Worm (Caenorhabditis elegans) whole organism, L3 larva: ENCODE data around the gene K02C4.5.

Experiments used
- R02D3.7 ChIP-seq: fragments of 150-350 bp; optimal IDR thresholded peaks from 2 replicates; lab custom pipeline; 2014; ENCODE audit warnings: missing biosample characterization, missing genetic modification characterization
- aly-2 ChIP-seq: fragments of 150-350 bp; optimal IDR thresholded peaks from 2 replicates; lab custom pipeline; 2014; ENCODE audit warnings: missing biosample characterization, missing genetic modification characterization
- ceh-16 ChIP-seq: sonication (generic microtip); optimal IDR thresholded peaks from 2 replicates; lab custom pipeline; 2017; ENCODE audit warnings: missing biosample characterization, missing genetic modification characterization
- ceh-82 ChIP-seq: fragments of 150-350 bp; optimal IDR thresholded peaks from 2 replicates; lab custom pipeline; 2014; ENCODE audit warnings: missing biosample characterization, missing genetic modification characterization
- ceh-9 ChIP-seq: sonication (generic microtip); optimal IDR thresholded peaks from 2 replicates; lab custom pipeline; 2018; ENCODE audit warnings: missing biosample characterization, missing genetic modification characterization
- daf-12 ChIP-seq: fragments of 150-350 bp; optimal IDR thresholded peaks from 2 replicates; lab custom pipeline; 2014; ENCODE audit warnings: missing biosample characterization, missing genetic modification reagents, missing genetic modification characterization
- egl-27 ChIP-seq: sonication (generic microtip); optimal IDR thresholded peaks from 4 replicates; lab custom pipeline; 2017; ENCODE audit warnings: missing biosample characterization, missing genetic modification reagents, missing genetic modification characterization
- egl-5 ChIP-seq: fragments of 150-350 bp; optimal IDR thresholded peaks from 2 replicates; lab custom pipeline; 2017; ENCODE audit warnings: missing biosample characterization, missing genetic modification reagents, missing genetic modification characterization, inconsistent platforms
- elt-1 ChIP-seq: fragments of 150-350 bp; optimal IDR thresholded peaks from 2 replicates; lab custom pipeline; 2014; ENCODE audit warnings: missing biosample characterization, missing genetic modification characterization
- elt-2 ChIP-seq: sonication (generic microtip); optimal IDR thresholded peaks from 2 replicates; lab custom pipeline; 2016; ENCODE audit warnings: missing genetic modification reagents, mild to moderate bottlenecking, missing genetic modification characterization, missing compliant biosample characterization
- fkh-10 ChIP-seq: sonication (generic microtip); optimal IDR thresholded peaks from 2 replicates; lab custom pipeline; 2017; ENCODE audit warnings: missing biosample characterization, missing genetic modification reagents, missing genetic modification characterization
- fos-1 ChIP-seq: fragments of 150-350 bp; optimal IDR thresholded peaks from 2 replicates; lab custom pipeline; 2014; ENCODE audit warnings: missing biosample characterization, missing genetic modification characterization
- hmg-11 ChIP-seq: sonication (generic microtip); optimal IDR thresholded peaks from 2 replicates; lab custom pipeline; 2016; ENCODE audit warnings: missing genetic modification characterization, missing compliant biosample characterization
- jun-1 ChIP-seq: fragments of 150-350 bp; optimal IDR thresholded peaks from 2 replicates; lab custom pipeline; 2014; ENCODE audit warnings: missing biosample characterization, missing genetic modification reagents, missing genetic modification characterization
- lin-15B ChIP-seq: fragments of 150-350 bp; optimal IDR thresholded peaks from 2 replicates; lab custom pipeline; 2014; ENCODE audit warnings: missing biosample characterization, missing genetic modification characterization
- lin-39 ChIP-seq: fragments of 150-350 bp; optimal IDR thresholded peaks from 2 replicates; lab custom pipeline; 2018; ENCODE audit warnings: missing biosample characterization, missing genetic modification reagents, missing genetic modification characterization
- lsy-12 ChIP-seq: sonication (generic microtip); optimal IDR thresholded peaks from 2 replicates; lab custom pipeline; 2016; ENCODE audit warnings: mild to moderate bottlenecking, missing genetic modification characterization, missing compliant biosample characterization
- mdl-1 ChIP-seq: fragments of 150-350 bp; optimal IDR thresholded peaks from 2 replicates; lab custom pipeline; 2014; ENCODE audit warnings: missing biosample characterization, missing genetic modification characterization
- nfya-1 ChIP-seq: sonication (generic microtip); optimal IDR thresholded peaks from 2 replicates; lab custom pipeline; 2017; ENCODE audit warnings: missing genetic modification characterization, mild to moderate bottlenecking, missing compliant biosample characterization, antibody characterized with exemption, moderate library complexity; ENCODE audit not compliant: insufficient read depth
- nhr-11 ChIP-seq: fragments of 150-350 bp; optimal IDR thresholded peaks from 2 replicates; lab custom pipeline; 2014; ENCODE audit warnings: missing biosample characterization, missing genetic modification characterization
- nhr-12 ChIP-seq: fragments of 150-350 bp; optimal IDR thresholded peaks from 2 replicates; lab custom pipeline; 2014; ENCODE audit warnings: missing biosample characterization, missing genetic modification characterization
- nhr-23 ChIP-seq: fragments of 150-350 bp; optimal IDR thresholded peaks from 2 replicates; lab custom pipeline; 2014; ENCODE audit warnings: missing biosample characterization, missing genetic modification reagents, missing genetic modification characterization
- nhr-237 ChIP-seq: fragments of 150-350 bp; optimal IDR thresholded peaks from 2 replicates; lab custom pipeline; 2014; ENCODE audit warnings: missing biosample characterization, missing genetic modification characterization
- nhr-25 ChIP-seq: sonication (generic microtip); optimal IDR thresholded peaks from 2 replicates; lab custom pipeline; 2017; ENCODE audit warnings: missing biosample characterization, missing genetic modification characterization
- nhr-43 ChIP-seq: sonication (generic microtip); optimal IDR thresholded peaks from 2 replicates; lab custom pipeline; 2016; ENCODE audit warnings: mild to moderate bottlenecking, missing genetic modification characterization, missing compliant biosample characterization; ENCODE audit not compliant: poor library complexity, severe bottlenecking
- nhr-67 ChIP-seq: fragments of 150-350 bp; optimal IDR thresholded peaks from 2 replicates; lab custom pipeline; 2014; ENCODE audit warnings: missing biosample characterization, missing genetic modification characterization
- nhr-77 ChIP-seq: fragments of 150-350 bp; optimal IDR thresholded peaks from 2 replicates; lab custom pipeline; 2014; ENCODE audit warnings: missing biosample characterization, missing genetic modification characterization
- pha-4 ChIP-seq: fragments of 150-350 bp; optimal IDR thresholded peaks from 2 replicates; lab custom pipeline; 2014; ENCODE audit warnings: missing biosample characterization, missing genetic modification reagents, missing genetic modification characterization
- pqm-1 ChIP-seq: fragments of 150-350 bp; optimal IDR thresholded peaks from 2 replicates; lab custom pipeline; 2017; ENCODE audit warnings: missing biosample characterization, missing genetic modification characterization, inconsistent platforms
- sea-2 ChIP-seq: fragments of 150-350 bp; sonication (generic microtip); optimal IDR thresholded peaks from 4 replicates; lab custom pipeline; 2014; ENCODE audit warnings: missing biosample characterization, missing genetic modification reagents, missing genetic modification characterization
- skn-1 ChIP-seq: fragments of 150-350 bp; optimal IDR thresholded peaks from 2 replicates; lab custom pipeline; 2014; ENCODE audit warnings: missing biosample characterization, missing genetic modification characterization
- snpc-4 ChIP-seq: fragments of 150-350 bp; optimal IDR thresholded peaks from 2 replicates; lab custom pipeline; 2014; ENCODE audit warnings: missing biosample characterization, missing genetic modification characterization
- tbx-2 ChIP-seq: sonication (generic microtip); optimal IDR thresholded peaks from 2 replicates; lab custom pipeline; 2016; ENCODE audit warnings: mild to moderate bottlenecking, missing genetic modification characterization, missing compliant biosample characterization
- unc-39 ChIP-seq: sonication (generic microtip); optimal IDR thresholded peaks from 4 replicates; lab custom pipeline; 2017; ENCODE audit warnings: missing biosample characterization, missing genetic modification characterization
- unc-62 ChIP-seq: fragments of 150-350 bp; sonication (generic microtip); optimal IDR thresholded peaks from 4 replicates; lab custom pipeline; 2014; ENCODE audit warnings: missing biosample characterization, missing genetic modification reagents, missing genetic modification characterization
- zag-1 ChIP-seq: fragments of 150-350 bp; optimal IDR thresholded peaks from 2 replicates; lab custom pipeline; 2014; ENCODE audit warnings: missing biosample characterization, missing genetic modification characterization
- ztf-11 ChIP-seq: fragments of 150-350 bp; optimal IDR thresholded peaks from 2 replicates; lab custom pipeline; 2014; ENCODE audit warnings: missing biosample characterization, missing genetic modification characterization

K02C4.5 gene

ce11 chrII:8052172-8052571, 26.1 kb upstream of the K02C4.5 start:
- no peak for TF ChIP-seq lsy-12 (tag; lab: Kevin White, UChicago)
- TF ChIP-seq elt-2 (tag; lab: Kevin White, UChicago) = no peak
- TF ChIP-seq egl-27 (tag; lab: Kevin White, UChicago) = no peak
- TF ChIP-seq fos-1 (tag; lab: Kevin White, UChicago) = no peak
- TF ChIP-seq pqm-1 (tag; lab: Kevin White, UChicago) = no peak
- TF ChIP-seq ceh-82 (tag; lab: Kevin White, UChicago) = no peak
- no peak for TF ChIP-seq nfya-1

- TF ChIP-seq nhr-12 (no peak), ztf-11 (tag; lab: Kevin White, UChicago) (no peak), mdl-1 (tag; lab: Kevin White, UChicago) (no peak), unc-62 (GFP tag; lab: Kevin White, UChicago) (no peak), nhr-67 (tag; lab: Kevin White, UChicago) (no peak), lin-15B (tag; lab: Kevin White, UChicago) (no peak)
Observed at ce11 chrII:8052850-8053249, 25.4 kb upstream of the K02C4.5 start, which contains the start of gene T05H10.4. Gene T05H10.4 (plus strand): TSS chrII:8053150.

- no peak for TF ChIP-seq daf-12 (tag; lab: Kevin White, UChicago)
- no peak for TF ChIP-seq tbx-2 (tag; lab: Kevin White, UChicago)
- no peak for TF ChIP-seq lsy-12 (tag; lab: Kevin White, UChicago)
- no peak for TF ChIP-seq egl-27 (tag; lab: Kevin White, UChicago)
- TF ChIP-seq unc-39 (tag; lab: Kevin White, UChicago) = no peak
- no peak for TF ChIP-seq nfya-1
- no peak for TF ChIP-seq pha-4 (tag; lab: Kevin White, UChicago)
- no peak for TF ChIP-seq zag-1 (tag; lab: Kevin White, UChicago)
- no peak for TF ChIP-seq nhr-11 (tag; lab: Kevin White, UChicago)
- no peak for TF ChIP-seq elt-1 (tag; lab: Kevin White, UChicago)
- TF ChIP-seq nhr-25 (tag; lab: Kevin White, UChicago) = no peak
Observed at ce11 chrII:8057911-8058310, 20.3 kb upstream of the K02C4.5 start.

- TF ChIP-seq nhr-67 (tag; lab: Kevin White, UChicago) (no peak), lsy-12 (tag; lab: Kevin White, UChicago) (no peak), nhr-43 (tag; lab: Kevin White, UChicago) (no peak), nhr-77 (tag; lab: Kevin White, UChicago) (no peak), R02D3.7 (tag; lab: Kevin White, UChicago) (no peak), nhr-23 (tag; lab: Kevin White, UChicago) (no peak), aly-2 (tag; lab: Kevin White, UChicago) (no peak), egl-5 (tag; lab: Kevin White, UChicago) (no peak), lin-39 (tag; lab: Kevin White, UChicago) (no peak), ceh-9 (no peak), unc-39 (tag; lab: Kevin White, UChicago) (no peak), fos-1 (tag; lab: Kevin White, UChicago) (no peak), nhr-237 (tag; lab: Kevin White, UChicago) (no peak), lin-15B (tag; lab: Kevin White, UChicago) (no peak), mdl-1 (tag; lab: Kevin White, UChicago) (no peak), elt-1 (tag; lab: Kevin White, UChicago) (no peak), ceh-82 (tag; lab: Kevin White, UChicago) (no peak), nfya-1 (no peak), nhr-12 (no peak), zag-1 (tag; lab: Kevin White, UChicago) (no peak)
Observed at ce11 chrII:8058769-8059168, 19.5 kb upstream of the K02C4.5 start, which contains the start of gene T05H10.8. Gene T05H10.8 (plus strand): TSS chrII:8059069.

ce11 chrII:8059532-8059931, 18.7 kb upstream of the K02C4.5 start:
- no peak for TF ChIP-seq elt-2 (tag; lab: Kevin White, UChicago)
- peak; percentile 81 for TF ChIP-seq nhr-11 (tag; lab: Kevin White, UChicago)

ce11 chrII:8062334-8062791, 15.9 kb upstream of the K02C4.5 start, which contains the start of gene ufd-2:
Gene ufd-2 (plus strand): TSS chrII:8062741.
- no peak for TF ChIP-seq ceh-16 (tag; lab: Kevin White, UChicago)
- peak; percentile 96 for TF ChIP-seq lin-15B (tag; lab: Kevin White, UChicago)
- TF ChIP-seq nhr-43 (tag; lab: Kevin White, UChicago) = peak; percentile 36
- TF ChIP-seq nhr-25 (tag; lab: Kevin White, UChicago) = peak; percentile 80
- TF ChIP-seq R02D3.7 (tag; lab: Kevin White, UChicago) = peak; percentile 42
- TF ChIP-seq lsy-12 (tag; lab: Kevin White, UChicago) = peak; percentile 23
- no peak for TF ChIP-seq sea-2 (GFP tag; lab: Kevin White, UChicago)
- TF ChIP-seq lin-39 (tag; lab: Kevin White, UChicago) = peak; percentile 83
- TF ChIP-seq hmg-11 (tag; lab: Kevin White, UChicago) = peak; percentile 22
- no peak for TF ChIP-seq zag-1 (tag; lab: Kevin White, UChicago)
- peak; percentile 82 for TF ChIP-seq pha-4 (tag; lab: Kevin White, UChicago)
- TF ChIP-seq jun-1 (tag; lab: Kevin White, UChicago) = peak; percentile 32
- TF ChIP-seq skn-1 (tag; lab: Kevin White, UChicago) = peak; percentile 77
- peak; percentile 9 for TF ChIP-seq egl-5 (tag; lab: Kevin White, UChicago)
- no peak for TF ChIP-seq fkh-10
- no peak for TF ChIP-seq nhr-77 (tag; lab: Kevin White, UChicago)
- peak; percentile 81 for TF ChIP-seq elt-2 (tag; lab: Kevin White, UChicago)
- no peak for TF ChIP-seq unc-39 (tag; lab: Kevin White, UChicago)
- TF ChIP-seq pqm-1 (tag; lab: Kevin White, UChicago) = peak; percentile 39
- TF ChIP-seq snpc-4 (tag; lab: Kevin White, UChicago) = peak; percentile 68
- TF ChIP-seq nfya-1 = peak; percentile 75
